Worm (Caenorhabditis elegans) whole organism, early embryonic: ENCODE measurements around the gene F07D3.3.
"Not testable (repeated sequence)": the region's sequence is repeated elsewhere in the genome, so short reads cannot be mapped to it uniquely, and the experiment has no call there.

Experiments used
- B0310.2 ChIP-seq: sonication (generic microtip); optimal IDR thresholded peaks from 2 replicates; lab custom pipeline; 2016; ENCODE audit warnings: mild to moderate bottlenecking, missing genetic modification characterization, missing compliant biosample characterization
- F13C5.2 ChIP-seq: sonication (generic microtip); optimal IDR thresholded peaks from 2 replicates; lab custom pipeline; 2017; ENCODE audit warnings: mild to moderate bottlenecking, missing genetic modification characterization, inconsistent platforms, missing compliant biosample characterization
- aly-1 ChIP-seq: sonication (generic microtip); optimal IDR thresholded peaks from 2 replicates; lab custom pipeline; 2016; ENCODE audit warnings: missing genetic modification characterization, missing compliant biosample characterization
- ama-1 ChIP-seq: fragments of 150-350 bp; optimal IDR thresholded peaks from 2 replicates; lab custom pipeline; 2014
- ceh-13 ChIP-seq: fragments of 200-800 bp; sonication (Bioruptor generic); optimal IDR thresholded peaks from 2 replicates; lab custom pipeline; 2018; ENCODE audit warnings: mild to moderate bottlenecking, missing genetic modification characterization, missing compliant biosample characterization
- ceh-36 ChIP-seq: sonication (generic microtip); optimal IDR thresholded peaks from 2 replicates; lab custom pipeline; 2016; ENCODE audit warnings: missing genetic modification characterization, inconsistent platforms, missing compliant biosample characterization
- flt-1 ChIP-seq: fragments of 200-800 bp; sonication (Bioruptor generic); IDR thresholded peaks from 2 replicates; pipeline ENCODE4 v1.3.6; 2022; ENCODE audit warnings: missing genetic modification characterization, missing compliant biosample characterization
- hmg-4 ChIP-seq: fragments of 200-800 bp; sonication (Bioruptor generic); optimal IDR thresholded peaks from 2 replicates; lab custom pipeline; 2018; ENCODE audit warnings: mild to moderate bottlenecking, missing genetic modification characterization, missing compliant biosample characterization
- pes-1 ChIP-seq: fragments of 200-800 bp; sonication (Bioruptor generic); IDR thresholded peaks from 2 replicates; pipeline ENCODE4 v1.3.6; 2022; ENCODE audit warnings: missing genetic modification reagents, missing genetic modification characterization, missing compliant biosample characterization
- scrt-1 ChIP-seq: fragments of 200-800 bp; sonication (Bioruptor generic); IDR thresholded peaks from 2 replicates; pipeline ENCODE4 v1.3.6; 2022; ENCODE audit warnings: missing genetic modification characterization, missing compliant biosample characterization
- sea-1 ChIP-seq: fragments of 200-800 bp; sonication (Bioruptor generic); conservative IDR thresholded peaks from 2 replicates; pipeline ENCODE4 v1.3.6; 2022; ENCODE audit warnings: missing genetic modification characterization, missing compliant biosample characterization
- tbx-11 ChIP-seq: fragments of 200-800 bp; sonication (Bioruptor generic); IDR thresholded peaks from 2 replicates; pipeline ENCODE4 v1.3.6; 2022; ENCODE audit warnings: missing genetic modification characterization, missing compliant biosample characterization
- tbx-37 ChIP-seq: fragments of 200-800 bp; sonication (Bioruptor generic); conservative IDR thresholded peaks from 2 replicates; pipeline ENCODE4 v1.3.6; 2022; ENCODE audit warnings: missing genetic modification reagents, missing genetic modification characterization, missing compliant biosample characterization
- tra-4 ChIP-seq: sonication (generic microtip); optimal IDR thresholded peaks from 2 replicates; lab custom pipeline; 2017; ENCODE audit warnings: missing genetic modification characterization, missing compliant biosample characterization

DNA sequence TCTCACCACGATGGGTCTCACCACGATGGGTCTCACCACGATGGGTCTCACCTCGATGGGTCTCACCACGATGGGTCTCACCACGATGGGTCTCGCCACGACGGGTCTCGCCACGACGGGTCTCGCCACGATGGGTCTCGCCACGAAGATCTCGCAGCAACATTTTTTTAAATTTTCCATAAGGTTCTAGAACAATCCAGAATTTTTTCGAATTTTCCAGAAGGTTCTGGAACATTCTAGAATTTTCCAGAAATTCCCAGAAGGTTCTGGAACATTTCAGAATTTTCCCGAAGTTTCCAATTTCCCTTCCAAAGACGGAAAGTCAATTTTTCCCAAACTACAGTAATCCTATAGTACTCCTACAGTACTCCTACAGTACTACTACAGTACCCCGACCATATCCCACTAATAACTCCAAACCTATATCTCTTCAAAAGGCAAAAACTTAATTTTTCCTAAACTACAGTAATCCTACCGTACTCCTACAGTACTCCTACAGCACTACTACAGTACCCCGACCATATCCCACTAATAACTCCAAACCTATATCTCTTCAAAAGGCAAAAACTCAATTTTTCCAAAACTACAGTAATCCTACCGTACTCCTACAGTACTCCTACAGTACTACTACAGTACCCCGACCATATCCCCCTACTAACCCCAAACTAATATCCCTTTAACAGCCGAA, 23.0 kb downstream of the F07D3.3 start, which contains the start of gene Y54B9A.1:
- TF ChIP-seq hmg-4 (GFP tag; lab: Kevin White, UChicago); ceh-36 (tag; lab: Kevin White, UChicago); ama-1; sea-1 (GFP tag; lab: Robert Waterston, UW); B0310.2 (tag; lab: Kevin White, UChicago); flt-1 (GFP tag; lab: Robert Waterston, UW); pes-1 (GFP tag; lab: Robert Waterston, UW); tra-4 (tag; lab: Kevin White, UChicago); ceh-13 (GFP tag; lab: Kevin White, UChicago); aly-1 (tag; lab: Kevin White, UChicago); tbx-37 (GFP tag; lab: Robert Waterston, UW); scrt-1 (GFP tag; lab: Robert Waterston, UW); F13C5.2 (tag; lab: Kevin White, UChicago): not testable (repeated sequence)
- 0 out of 2 replicates have a peak, but pooled peaks have one; percentile 42 for TF ChIP-seq tbx-11 (GFP tag; lab: Robert Waterston, UW)
